Worm (Caenorhabditis elegans) whole organism, early embryonic: ENCODE data around the gene oac-21.
"Not testable (repeated sequence)": the region's sequence is repeated elsewhere in the genome, so short reads cannot be mapped to it uniquely, and the experiment has no call there.

Experiments
- B0310.2 ChIP-seq: sonication (generic microtip); optimal IDR thresholded peaks from 2 replicates; lab custom pipeline; 2016; ENCODE audit warnings: mild to moderate bottlenecking, missing genetic modification characterization, missing compliant biosample characterization
- F13C5.2 ChIP-seq: sonication (generic microtip); optimal IDR thresholded peaks from 2 replicates; lab custom pipeline; 2017; ENCODE audit warnings: mild to moderate bottlenecking, missing genetic modification characterization, inconsistent platforms, missing compliant biosample characterization
- aly-1 ChIP-seq: sonication (generic microtip); optimal IDR thresholded peaks from 2 replicates; lab custom pipeline; 2016; ENCODE audit warnings: missing genetic modification characterization, missing compliant biosample characterization
- ama-1 ChIP-seq: fragments of 150-350 bp; optimal IDR thresholded peaks from 2 replicates; lab custom pipeline; 2014
- ceh-13 ChIP-seq: fragments of 200-800 bp; sonication (Bioruptor generic); optimal IDR thresholded peaks from 2 replicates; lab custom pipeline; 2018; ENCODE audit warnings: mild to moderate bottlenecking, missing genetic modification characterization, missing compliant biosample characterization
- ceh-36 ChIP-seq: sonication (generic microtip); optimal IDR thresholded peaks from 2 replicates; lab custom pipeline; 2016; ENCODE audit warnings: missing genetic modification characterization, inconsistent platforms, missing compliant biosample characterization
- ets-7 ChIP-seq: sonication (generic microtip); optimal IDR thresholded peaks from 2 replicates; lab custom pipeline; 2016; ENCODE audit warnings: missing genotype, missing genetic modification characterization, missing compliant biosample characterization
- flt-1 ChIP-seq: fragments of 200-800 bp; sonication (Bioruptor generic); IDR thresholded peaks from 2 replicates; pipeline ENCODE4 v1.3.6; 2022; ENCODE audit warnings: missing genetic modification characterization, missing compliant biosample characterization
- hmbx-1 ChIP-seq: sonication (generic microtip); optimal IDR thresholded peaks from 2 replicates; lab custom pipeline; 2016; ENCODE audit warnings: mild to moderate bottlenecking, missing genetic modification characterization, missing compliant biosample characterization
- hmg-4 ChIP-seq: fragments of 200-800 bp; sonication (Bioruptor generic); optimal IDR thresholded peaks from 2 replicates; lab custom pipeline; 2018; ENCODE audit warnings: mild to moderate bottlenecking, missing genetic modification characterization, missing compliant biosample characterization
- hnd-1 ChIP-seq: sonication (generic microtip); optimal IDR thresholded peaks from 2 replicates; lab custom pipeline; 2016; ENCODE audit warnings: missing genetic modification characterization, missing compliant biosample characterization
- pes-1 ChIP-seq: fragments of 200-800 bp; sonication (Bioruptor generic); IDR thresholded peaks from 2 replicates; pipeline ENCODE4 v1.3.6; 2022; ENCODE audit warnings: missing genetic modification reagents, missing genetic modification characterization, missing compliant biosample characterization
- scrt-1 ChIP-seq: fragments of 200-800 bp; sonication (Bioruptor generic); IDR thresholded peaks from 2 replicates; pipeline ENCODE4 v1.3.6; 2022; ENCODE audit warnings: missing genetic modification characterization, missing compliant biosample characterization
- sea-1 ChIP-seq: fragments of 200-800 bp; sonication (Bioruptor generic); conservative IDR thresholded peaks from 2 replicates; pipeline ENCODE4 v1.3.6; 2022; ENCODE audit warnings: missing genetic modification characterization, missing compliant biosample characterization
- tbx-11 ChIP-seq: fragments of 200-800 bp; sonication (Bioruptor generic); IDR thresholded peaks from 2 replicates; pipeline ENCODE4 v1.3.6; 2022; ENCODE audit warnings: missing genetic modification characterization, missing compliant biosample characterization
- tbx-37 ChIP-seq: fragments of 200-800 bp; sonication (Bioruptor generic); conservative IDR thresholded peaks from 2 replicates; pipeline ENCODE4 v1.3.6; 2022; ENCODE audit warnings: missing genetic modification reagents, missing genetic modification characterization, missing compliant biosample characterization
- tra-4 ChIP-seq: sonication (generic microtip); optimal IDR thresholded peaks from 2 replicates; lab custom pipeline; 2017; ENCODE audit warnings: missing genetic modification characterization, missing compliant biosample characterization

oac-21 gene

DNA sequence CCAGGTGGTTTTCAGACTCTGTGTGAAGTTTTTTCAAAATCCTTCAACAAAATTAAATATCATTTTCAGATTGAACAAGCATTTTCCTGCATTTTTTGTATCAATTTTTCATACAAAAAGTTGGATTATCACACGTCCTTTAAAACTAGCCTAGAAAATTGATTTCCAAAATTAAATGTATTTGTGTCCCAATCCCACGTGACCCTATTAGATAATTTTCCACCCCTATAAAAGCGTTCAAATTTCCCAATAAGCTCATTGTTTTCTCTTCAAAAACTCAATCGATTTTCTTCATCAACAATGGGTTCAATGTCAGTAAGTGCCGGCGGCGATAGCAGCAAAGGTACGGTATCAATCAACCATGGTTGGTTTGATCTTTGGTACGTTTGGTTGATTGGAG is 25.4 kb downstream of the oac-21 start, which contains the start of gene F56D6.19:
Gene F56D6.19 (plus strand): TSS at position 301 of the 400 bp plus-strand sequence.
- no peak for TF ChIP-seq flt-1 (GFP tag; lab: Robert Waterston, UW)
- TF ChIP-seq hnd-1: no peak
- TF ChIP-seq sea-1: no peak
- no peak for TF ChIP-seq hmg-4 (GFP tag; lab: Kevin White, UChicago)
- TF ChIP-seq pes-1 (GFP tag; lab: Robert Waterston, UW): no peak
- no peak for TF ChIP-seq ama-1 (lab: Kevin White, UChicago)
- no peak for TF ChIP-seq tbx-11 (GFP tag; lab: Robert Waterston, UW)
- no peak for TF ChIP-seq B0310.2 (tag; lab: Kevin White, UChicago)
- TF ChIP-seq tra-4 (tag; lab: Kevin White, UChicago): no peak
- TF ChIP-seq ets-7: no peak
- TF ChIP-seq scrt-1 (GFP tag; lab: Robert Waterston, UW): no peak
- TF ChIP-seq hmbx-1 (tag; lab: Kevin White, UChicago): no peak

- TF ChIP-seq B0310.2 (tag; lab: Kevin White, UChicago) (no peak), F13C5.2 (tag; lab: Kevin White, UChicago) (no peak), hmbx-1 (tag; lab: Kevin White, UChicago) (no peak), hmg-4 (GFP tag; lab: Kevin White, UChicago) (no peak), sea-1 (no peak), scrt-1 (GFP tag; lab: Robert Waterston, UW) (no peak), ceh-36 (tag; lab: Kevin White, UChicago) (no peak), ceh-13 (GFP tag; lab: Kevin White, UChicago) (no peak), tbx-11 (GFP tag; lab: Robert Waterston, UW) (no peak)
Observed at ce11 chrIV:3915296-3915695, 26.2 kb downstream of the oac-21 start, which contains the start of gene srz-20. TSS of gene srz-20 (plus strand) at chrIV:3915596.

DNA sequence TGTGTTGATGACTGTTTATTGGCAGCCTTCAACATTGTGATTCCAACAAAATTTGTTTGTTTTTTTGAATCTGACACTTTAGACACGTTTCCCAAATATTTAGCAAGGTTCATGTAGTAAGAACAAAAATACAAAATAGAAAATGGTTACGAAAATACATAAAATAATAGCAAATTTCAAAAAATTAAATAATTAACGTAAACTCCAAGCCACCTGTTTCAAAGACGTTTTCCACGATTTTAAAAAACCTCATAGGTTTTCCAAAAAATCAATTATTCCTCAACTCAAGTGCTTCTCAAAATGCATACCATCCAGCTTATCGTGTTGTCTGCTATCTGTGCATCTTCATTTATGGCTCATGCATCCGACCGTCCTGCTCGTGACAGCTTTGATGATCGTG is 28.3 kb downstream of the oac-21 start, which contains the start of gene F56D6.14:
Gene F56D6.14 (plus strand): TSS at position 301 of the 400 bp plus-strand sequence.
- TF ChIP-seq ets-7 (no peak), hmbx-1 (tag; lab: Kevin White, UChicago) (no peak), hmg-4 (GFP tag; lab: Kevin White, UChicago) (no peak)

ce11 chrIV:3918160-3918559 is 29.1 kb downstream of the oac-21 start, which contains the start of gene F56D6.23:
TSS of gene F56D6.23 (plus strand) at chrIV:3918460.
- TF ChIP-seq tbx-37 (GFP tag; lab: Robert Waterston, UW): no peak
- TF ChIP-seq F13C5.2 (tag; lab: Kevin White, UChicago): no peak
- no peak for TF ChIP-seq aly-1 (tag; lab: Kevin White, UChicago)

DNA sequence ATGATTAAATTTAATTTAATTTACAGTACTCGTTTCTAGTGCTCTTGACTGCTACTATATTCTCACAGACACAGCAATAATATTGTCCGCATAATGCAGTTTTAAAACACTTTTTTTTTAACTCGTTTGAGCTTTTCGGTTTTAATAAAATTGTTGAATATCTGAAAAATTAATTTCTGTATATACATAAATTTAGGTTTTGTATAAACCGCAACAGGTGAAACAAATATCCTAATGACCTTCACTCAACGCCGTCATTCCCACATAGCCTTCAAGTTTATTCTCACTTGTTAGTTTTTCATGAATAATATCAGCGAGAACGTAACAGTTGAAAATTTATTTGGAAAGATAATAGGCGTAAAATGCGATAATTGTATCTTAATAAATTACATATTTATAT is 30.4 kb downstream of the oac-21 start, which contains the start of gene srz-19:
Gene srz-19 (plus strand): TSS at position 301 of the 400 bp plus-strand sequence.
- TF ChIP-seq flt-1 (GFP tag; lab: Robert Waterston, UW) (no peak), ceh-13 (GFP tag; lab: Kevin White, UChicago) (no peak)

ce11 chrIV:3921898-3922297 is 32.8 kb downstream of the oac-21 start, which contains the start of gene clec-67:
TSS of gene clec-67 (plus strand) at chrIV:3922165.
- no peak for TF ChIP-seq F13C5.2 (tag; lab: Kevin White, UChicago)
- no peak for TF ChIP-seq tra-4 (tag; lab: Kevin White, UChicago)
- TF ChIP-seq flt-1 (GFP tag; lab: Robert Waterston, UW): no peak
- no peak for TF ChIP-seq ets-7
- no peak for TF ChIP-seq tbx-11 (GFP tag; lab: Robert Waterston, UW)
- no peak for TF ChIP-seq tbx-37 (GFP tag; lab: Robert Waterston, UW)
- no peak for TF ChIP-seq ceh-36 (tag; lab: Kevin White, UChicago)
- no peak for TF ChIP-seq scrt-1 (GFP tag; lab: Robert Waterston, UW)
- no peak for TF ChIP-seq sea-1
- TF ChIP-seq pes-1 (GFP tag; lab: Robert Waterston, UW): no peak
- TF ChIP-seq ama-1 (lab: Kevin White, UChicago): no peak
- no peak for TF ChIP-seq hmg-4 (GFP tag; lab: Kevin White, UChicago)
- TF ChIP-seq hnd-1: no peak
- TF ChIP-seq B0310.2 (tag; lab: Kevin White, UChicago): no peak
- no peak for TF ChIP-seq ceh-13 (GFP tag; lab: Kevin White, UChicago)
- no peak for TF ChIP-seq hmbx-1 (tag; lab: Kevin White, UChicago)
- TF ChIP-seq aly-1 (tag; lab: Kevin White, UChicago): no peak

DNA sequence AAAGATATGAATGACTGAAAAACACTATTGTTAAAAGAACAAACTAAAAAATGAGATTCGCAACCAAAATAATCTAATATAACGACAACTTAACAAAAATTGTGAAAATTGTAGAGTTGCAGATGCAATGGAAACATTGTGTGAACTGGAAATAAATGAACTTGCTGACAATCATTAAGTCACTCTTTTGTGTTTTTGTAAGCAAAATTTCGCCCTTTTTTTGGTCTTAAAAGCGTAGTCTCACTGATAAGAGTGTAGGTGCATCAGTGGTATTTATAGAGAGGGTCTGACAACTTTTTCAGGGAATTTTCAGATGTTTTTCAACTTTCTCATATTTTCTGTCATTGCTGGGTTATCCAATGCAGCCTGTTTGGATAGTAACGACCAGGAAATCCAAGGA is 37.1 kb downstream of the oac-21 start, which contains the start of gene clec-68:
Gene clec-68 (plus strand): TSS at position 301 of the 400 bp plus-strand sequence.
- no peak for TF ChIP-seq tbx-11 (GFP tag; lab: Robert Waterston, UW)
- TF ChIP-seq tra-4 (tag; lab: Kevin White, UChicago): no peak
- no peak for TF ChIP-seq hmg-4 (GFP tag; lab: Kevin White, UChicago)
- TF ChIP-seq pes-1 (GFP tag; lab: Robert Waterston, UW): no peak
- no peak for TF ChIP-seq ceh-36 (tag; lab: Kevin White, UChicago)
- TF ChIP-seq aly-1 (tag; lab: Kevin White, UChicago): no peak
- TF ChIP-seq ceh-13 (GFP tag; lab: Kevin White, UChicago): no peak
- TF ChIP-seq ama-1 (lab: Kevin White, UChicago): no peak

ce11 chrIV:3932408-3932807 is 43.3 kb downstream of the oac-21 start, which contains the start of gene clec-70:
TSS of gene clec-70 (plus strand) at chrIV:3932708.
- TF ChIP-seq hnd-1; ama-1 (lab: Kevin White, UChicago); hmbx-1 (tag; lab: Kevin White, UChicago): not testable (repeated sequence)
